Worm (Caenorhabditis elegans): ENCODE measurements around the gene CD4.11.

The CD4.11 gene

ce11 chrV:5594315-5594714 lies 9.4 kb downstream of the CD4.11 start, which contains the start of gene crn-2:
Gene crn-2 (plus strand): TSS chrV:5594615.
- TF ChIP-seq B0019.2 (GFP tag; conservative IDR thresholded peaks at IDR 0.05) (no peak), aptf-2 (GFP tag; conservative IDR thresholded peaks at IDR 0.05) (no peak), ztf-25 (GFP tag; IDR thresholded peaks at IDR 0.05) (no peak), egl-18 (GFP tag; IDR thresholded peaks at IDR 0.05) (no peak), mes-4 (tag; optimal IDR thresholded peaks at IDR 0.05) (no peak), hsf-1 (GFP tag; IDR thresholded peaks at IDR 0.05) (no peak), ama-1 (optimal IDR thresholded peaks at IDR 0.05) (no peak), ama-1 (GFP tag; optimal IDR thresholded peaks at IDR 0.05) (no peak), ztf-6 (GFP tag; IDR thresholded peaks at IDR 0.05) (no peak), ceh-58 (GFP tag; IDR thresholded peaks at IDR 0.05) (no peak), F57A8.1 (GFP tag; optimal IDR thresholded peaks at IDR 0.05) (no peak), akir-1 (GFP tag; optimal IDR thresholded peaks at IDR 0.05) (no peak), attf-3 (GFP tag; conservative IDR thresholded peaks at IDR 0.05) (no peak), dpff-1 (tag; optimal IDR thresholded peaks at IDR 0.05) (no peak)

ce11 chrV:5596391-5597030 lies 11.6 kb downstream of the CD4.11 start, which contains the start of gene zhit-1:
Gene zhit-1 (minus strand): TSS chrV:5596551.
- TF ChIP-seq snpc-3.4 (tag; optimal IDR thresholded peaks at IDR 0.05) (no peak), T07F8.4 (tag; optimal IDR thresholded peaks at IDR 0.05) (no peak), lin-54 (GFP tag; optimal IDR thresholded peaks at IDR 0.05) (peak; percentile 90), dpl-1 (GFP tag; optimal IDR thresholded peaks at IDR 0.05) (peak; percentile 65), hsf-1 (GFP tag; IDR thresholded peaks at IDR 0.05) (no peak), mcd-1 (GFP tag; IDR thresholded peaks at IDR 0.05) (peak; percentile 87), F55B11.4 (tag; optimal IDR thresholded peaks at IDR 0.05; ENCODE audit: borderline replicate concordance, insufficient read depth) (no peak), lin-35 (GFP tag; optimal IDR thresholded peaks at IDR 0.05) (peak in 2 of 3 experiments; percentile 60 to 73), ztf-6 (GFP tag; IDR thresholded peaks at IDR 0.05) (no peak), madf-10 (tag; optimal IDR thresholded peaks at IDR 0.05) (no peak), ztf-22 (GFP tag; optimal IDR thresholded peaks at IDR 0.05) (no peak), ama-1 (optimal IDR thresholded peaks at IDR 0.05) (no peak), ama-1 (GFP tag; optimal IDR thresholded peaks at IDR 0.05) (no peak), Y79H2A.3 (GFP tag; conservative IDR thresholded peaks at IDR 0.05) (no peak), attf-3 (GFP tag; conservative IDR thresholded peaks at IDR 0.05) (no peak), him-1 (tag; optimal IDR thresholded peaks at IDR 0.05) (peak; percentile 25), chd-7 (tag; optimal IDR thresholded peaks at IDR 0.05) (no peak), hmg-1.2 (GFP tag; IDR thresholded peaks at IDR 0.05) (0 out of 2 replicates have a peak, but pooled peaks have one; percentile 20), nfyb-1 (GFP tag; IDR thresholded peaks at IDR 0.05) (no peak), ztf-25 (GFP tag; IDR thresholded peaks at IDR 0.05) (no peak), snpc-4 (GFP tag; optimal IDR thresholded peaks at IDR 0.05) (peak; percentile 8), snpc-4 (tag; optimal IDR thresholded peaks at IDR 0.05) (peak; percentile 61 to 73 (median 66)), snpc-1.1 (tag; optimal IDR thresholded peaks at IDR 0.05; ENCODE audit: insufficient read depth) (peak; percentile 24), efl-1 (GFP tag; optimal IDR thresholded peaks at IDR 0.05) (peak; percentile 79), bed-2 (GFP tag; IDR thresholded peaks at IDR 0.05) (no peak), madf-6 (GFP tag; IDR thresholded peaks at IDR 0.05) (peak; percentile 37)

ce11 chrV:5601263-5601662 lies 16.3 kb downstream of the CD4.11 start, which contains the start of gene CD4.8:
Gene CD4.8 (minus strand): TSS chrV:5601363.
- no peak for TF ChIP-seq mes-4 (tag; optimal IDR thresholded peaks at IDR 0.05)
